Fruit fly (Drosophila melanogaster) whole organism, embryonic: ENCODE measurements around the gene CG10638.

Experiments used
- Aef1 ChIP-seq: fragments of 200-800 bp; sonication (Bioruptor generic); IDR thresholded peaks from 3 replicates; pipeline ENCODE4 v1.3.6; 2022; ENCODE audit warnings: missing biosample characterization, missing genetic modification characterization
- BEAF-32 ChIP-seq: fragments of 200-800 bp; sonication (Bioruptor generic); optimal IDR thresholded peaks from 3 replicates; lab custom pipeline; 2017; ENCODE audit warnings: missing biosample characterization, missing genetic modification characterization, mild to moderate bottlenecking, moderate library complexity, missing genetic modification reagents
- CG1024 ChIP-seq: fragments of 200-800 bp; sonication (Bioruptor generic); IDR thresholded peaks from 2 replicates; pipeline ENCODE4 v1.3.6; 2022; ENCODE audit warnings: missing biosample characterization, missing genetic modification characterization
- CG12236 ChIP-seq: fragments of 200-800 bp; sonication (Bioruptor generic); optimal IDR thresholded peaks from 2 replicates; lab custom pipeline; 2016; ENCODE audit warnings: missing biosample characterization, missing genetic modification characterization
- CG1233 ChIP-seq: fragments of 200-800 bp; sonication (Bioruptor generic); optimal IDR thresholded peaks from 4 replicates; lab custom pipeline; 2018; ENCODE audit warnings: missing biosample characterization, mild to moderate bottlenecking, missing genetic modification characterization
- CG12391 ChIP-seq: fragments of 200-800 bp; sonication (Bioruptor generic); optimal IDR thresholded peaks from 3 replicates; lab custom pipeline; 2018; ENCODE audit warnings: missing biosample characterization, mild to moderate bottlenecking, missing genetic modification characterization, moderate library complexity
- CG13296 ChIP-seq: fragments of 200-800 bp; sonication (Bioruptor generic); optimal IDR thresholded peaks from 3 replicates; lab custom pipeline; 2018; ENCODE audit warnings: missing biosample characterization, mild to moderate bottlenecking, missing genetic modification characterization
- CG13894 ChIP-seq: fragments of 200-800 bp; sonication (Bioruptor generic); optimal IDR thresholded peaks from 3 replicates; lab custom pipeline; 2018; ENCODE audit warnings: missing biosample characterization, mild to moderate bottlenecking, missing genetic modification characterization, moderate library complexity
- CG1602 ChIP-seq: fragments of 200-800 bp; sonication (Bioruptor generic); optimal IDR thresholded peaks from 3 replicates; lab custom pipeline; 2016; ENCODE audit warnings: missing biosample characterization, missing genetic modification characterization
- CG2129 ChIP-seq: fragments of 200-800 bp; sonication (Bioruptor generic); IDR thresholded peaks from 2 replicates; pipeline ENCODE4 v1.3.6; 2022; ENCODE audit warnings: missing biosample characterization, missing genetic modification characterization; ENCODE audit not compliant: partially characterized antibody
- CG31388 ChIP-seq: fragments of 200-800 bp; sonication (Bioruptor generic); optimal IDR thresholded peaks from 2 replicates; lab custom pipeline; 2016; ENCODE audit warnings: missing biosample characterization, missing genetic modification characterization
- CG32772 ChIP-seq: fragments of 200-800 bp; sonication (Bioruptor generic); IDR thresholded peaks from 2 replicates; pipeline ENCODE4 v1.3.6; 2022; ENCODE audit warnings: missing biosample characterization, missing genetic modification characterization
- CG33213 ChIP-seq: fragments of 200-800 bp; sonication (Bioruptor generic); optimal IDR thresholded peaks from 3 replicates; lab custom pipeline; 2016; ENCODE audit warnings: missing biosample characterization, missing genetic modification characterization
- CG4854 ChIP-seq: fragments of 200-800 bp; sonication (Bioruptor generic); optimal IDR thresholded peaks from 2 replicates; lab custom pipeline; 2016; ENCODE audit warnings: missing biosample characterization, missing genetic modification characterization, inconsistent platforms
- CG8478 ChIP-seq: fragments of >200 bp; optimal IDR thresholded peaks from 2 replicates; lab custom pipeline; 2018
- CG9215 ChIP-seq: fragments of 200-800 bp; sonication (Bioruptor generic); IDR thresholded peaks from 2 replicates; pipeline ENCODE4 v1.3.6; 2022; ENCODE audit warnings: missing biosample characterization, missing genetic modification characterization
- CTCF ChIP-seq: fragments of 200-800 bp; sonication (Bioruptor generic); optimal IDR thresholded peaks from 2 replicates; lab custom pipeline; 2017; ENCODE audit warnings: missing biosample characterization, mild to moderate bottlenecking, missing genetic modification characterization, moderate library complexity
- Dad ChIP-seq: fragments of 200-800 bp; sonication (Bioruptor generic); optimal IDR thresholded peaks from 3 replicates; lab custom pipeline; 2016; ENCODE audit warnings: missing biosample characterization, missing genetic modification characterization
- Doc2 ChIP-seq: fragments of 200-800 bp; sonication (Bioruptor generic); IDR thresholded peaks from 2 replicates; pipeline ENCODE4 v1.3.6; 2022; ENCODE audit warnings: missing biosample characterization, missing genetic modification characterization
- Drgx ChIP-seq: fragments of 200-800 bp; sonication (Bioruptor generic); IDR thresholded peaks from 2 replicates; pipeline ENCODE4 v1.3.6; 2022; ENCODE audit warnings: missing biosample characterization, missing genetic modification characterization
- Jarid2 ChIP-seq: fragments of 200-800 bp; sonication (Bioruptor generic); optimal IDR thresholded peaks from 3 replicates; lab custom pipeline; 2017; ENCODE audit warnings: mild to moderate bottlenecking, missing biosample characterization, missing genetic modification reagents, missing genetic modification characterization
- Kr ChIP-seq: fragments of 200-800 bp; sonication (Bioruptor generic); optimal IDR thresholded peaks from 2 replicates; lab custom pipeline; 2017; ENCODE audit warnings: missing biosample characterization, mild to moderate bottlenecking, missing genetic modification characterization
- Med ChIP-seq: fragments of 200-800 bp; sonication (Bioruptor generic); peaks from one replicate; lab custom pipeline; 2016; ENCODE audit warnings: missing biosample characterization, missing genetic modification characterization, mild to moderate bottlenecking, inconsistent platforms, moderate library complexity
- Mes4 ChIP-seq: fragments of 200-800 bp; sonication (Bioruptor generic); optimal IDR thresholded peaks from 2 replicates; lab custom pipeline; 2016; ENCODE audit warnings: missing biosample characterization, missing genetic modification characterization
- NK7.1 ChIP-seq: fragments of 200-800 bp; sonication (Bioruptor generic); optimal IDR thresholded peaks from 3 replicates; lab custom pipeline; 2016; ENCODE audit warnings: missing biosample characterization, missing genetic modification characterization
- Poxn ChIP-seq: fragments of 200-800 bp; sonication (Bioruptor generic); IDR thresholded peaks from 2 replicates; pipeline ENCODE4 v1.3.6; 2022; ENCODE audit warnings: missing biosample characterization, missing genetic modification characterization
- Ptx1 ChIP-seq: fragments of 200-800 bp; sonication (Bioruptor generic); IDR thresholded peaks from 2 replicates; pipeline ENCODE4 v1.3.6; 2022; ENCODE audit warnings: missing biosample characterization, missing genetic modification characterization
- Side ChIP-seq: fragments of 200-800 bp; sonication (Bioruptor generic); optimal IDR thresholded peaks from 2 replicates; lab custom pipeline; 2016; ENCODE audit warnings: missing biosample characterization, missing genetic modification characterization
- Sin3A ChIP-seq: fragments of >200 bp; optimal IDR thresholded peaks from 2 replicates; lab custom pipeline; 2018
- Sry-β ChIP-seq: fragments of 200-800 bp; sonication (Bioruptor generic); optimal IDR thresholded peaks from 2 replicates; lab custom pipeline; 2018; ENCODE audit warnings: missing biosample characterization, mild to moderate bottlenecking, missing genetic modification characterization, moderate library complexity
- aop ChIP-seq: fragments of 200-800 bp; sonication (Bioruptor generic); IDR thresholded peaks from 2 replicates; pipeline ENCODE4 v1.3.6; 2022; ENCODE audit warnings: missing biosample characterization, missing genetic modification characterization
- ash1 ChIP-seq: fragments of 200-800 bp; sonication (Bioruptor generic); optimal IDR thresholded peaks from 2 replicates; lab custom pipeline; 2018; ENCODE audit warnings: missing biosample characterization, mild to moderate bottlenecking, missing genetic modification characterization
- az2 ChIP-seq: fragments of 200-800 bp; sonication (Bioruptor generic); optimal IDR thresholded peaks from 3 replicates; lab custom pipeline; 2016; ENCODE audit warnings: missing biosample characterization, missing genetic modification characterization
- bowl ChIP-seq: fragments of 200-800 bp; sonication (Bioruptor generic); IDR thresholded peaks from 2 replicates; pipeline ENCODE4 v1.3.6; 2022; ENCODE audit warnings: missing biosample characterization, missing genetic modification characterization
- bsh ChIP-seq, 2 experiments: fragments of 200-800 bp; sonication (Bioruptor generic); optimal IDR thresholded peaks; 2 replicates each; lab custom pipeline; 2017 to 2018; ENCODE audit warnings: mild to moderate bottlenecking in 2 of 2, missing biosample characterization in 2 of 2, missing genetic modification characterization in 2 of 2, moderate library complexity in 1 of 2
- cas ChIP-seq: fragments of 200-800 bp; sonication (Bioruptor generic); IDR thresholded peaks from 2 replicates; pipeline ENCODE4 v1.3.6; 2022; ENCODE audit warnings: missing biosample characterization, missing genetic modification characterization
- caup ChIP-seq: fragments of 200-800 bp; sonication (Bioruptor generic); optimal IDR thresholded peaks from 3 replicates; lab custom pipeline; 2017; ENCODE audit warnings: missing biosample characterization, mild to moderate bottlenecking, missing genetic modification characterization, moderate library complexity; ENCODE audit not compliant: severe bottlenecking
- cg ChIP-seq: fragments of 200-800 bp; sonication (Bioruptor generic); optimal IDR thresholded peaks from 3 replicates; lab custom pipeline; 2019; ENCODE audit warnings: missing biosample characterization, mild to moderate bottlenecking, missing genetic modification characterization, moderate library complexity
- corto ChIP-seq: fragments of 200-800 bp; sonication (Bioruptor generic); optimal IDR thresholded peaks from 2 replicates; lab custom pipeline; 2016; ENCODE audit warnings: missing biosample characterization, mild to moderate bottlenecking, missing genetic modification characterization, moderate library complexity
- croc ChIP-seq: fragments of 200-800 bp; sonication (Bioruptor generic); conservative IDR thresholded peaks from 3 replicates; pipeline ENCODE4 v1.3.6; 2022; ENCODE audit warnings: missing biosample characterization, missing genetic modification characterization
- crp ChIP-seq, 2 experiments: fragments of 200-800 bp; sonication (Bioruptor generic); optimal IDR thresholded peaks; 2 replicates in 1 of 2; 3 replicates in 1 of 2; lab custom pipeline; 2017; ENCODE audit warnings: missing biosample characterization in 2 of 2, missing genetic modification characterization in 2 of 2, mild to moderate bottlenecking in 1 of 2, moderate library complexity in 1 of 2
- fu2 ChIP-seq: fragments of 200-800 bp; sonication (Bioruptor generic); optimal IDR thresholded peaks from 2 replicates; lab custom pipeline; 2016; ENCODE audit warnings: missing biosample characterization, missing genetic modification characterization
- gcm ChIP-seq: fragments of 200-800 bp; sonication (Bioruptor generic); optimal IDR thresholded peaks from 2 replicates; lab custom pipeline; 2019; ENCODE audit warnings: missing biosample characterization, mild to moderate bottlenecking, missing genetic modification characterization, moderate library complexity
- kah ChIP-seq: fragments of 200-800 bp; sonication (Bioruptor generic); optimal IDR thresholded peaks from 2 replicates; lab custom pipeline; 2018; ENCODE audit warnings: missing biosample characterization, mild to moderate bottlenecking, missing genetic modification characterization
- lola ChIP-seq, 3 experiments: fragments of >200 bp in 2 of 3; fragments of 200-800 bp in 1 of 3; sonication (Bioruptor generic) in 1 of 3; optimal IDR thresholded peaks; 2 replicates each; lab custom pipeline; 2017 to 2019; ENCODE audit warnings: missing biosample characterization in 3 of 3, missing genetic modification characterization in 3 of 3, mild to moderate bottlenecking in 1 of 3, moderate library complexity in 1 of 3
- mirr ChIP-seq: fragments of 200-800 bp; sonication (Bioruptor generic); optimal IDR thresholded peaks from 3 replicates; lab custom pipeline; 2018; ENCODE audit warnings: missing biosample characterization, mild to moderate bottlenecking, missing genetic modification characterization
- odd ChIP-seq: fragments of 200-800 bp; sonication (Bioruptor generic); optimal IDR thresholded peaks from 2 replicates; lab custom pipeline; 2017; ENCODE audit warnings: missing biosample characterization, mild to moderate bottlenecking, missing genetic modification characterization
- peb ChIP-seq: fragments of 200-800 bp; sonication (Bioruptor generic); IDR thresholded peaks from 2 replicates; pipeline ENCODE4 v1.3.6; 2022; ENCODE audit warnings: missing biosample characterization, missing genetic modification characterization
- tll ChIP-seq, 2 experiments: fragments of 200-800 bp in 1 of 2; fragments of >200 bp in 1 of 2; sonication (Bioruptor generic) in 1 of 2; optimal IDR thresholded peaks; 2 replicates each; lab custom pipeline; 2017 to 2019; ENCODE audit warnings: missing biosample characterization in 2 of 2, missing genetic modification characterization in 2 of 2, mild to moderate bottlenecking in 1 of 2, moderate library complexity in 1 of 2
- yki ChIP-seq: fragments of >200 bp; optimal IDR thresholded peaks from 3 replicates; lab custom pipeline; 2018
- zfh2 ChIP-seq: fragments of 200-800 bp; sonication (Bioruptor generic); optimal IDR thresholded peaks from 2 replicates; lab custom pipeline; 2016; ENCODE audit warnings: missing biosample characterization, missing genetic modification characterization

The CG10638 gene

DNA sequence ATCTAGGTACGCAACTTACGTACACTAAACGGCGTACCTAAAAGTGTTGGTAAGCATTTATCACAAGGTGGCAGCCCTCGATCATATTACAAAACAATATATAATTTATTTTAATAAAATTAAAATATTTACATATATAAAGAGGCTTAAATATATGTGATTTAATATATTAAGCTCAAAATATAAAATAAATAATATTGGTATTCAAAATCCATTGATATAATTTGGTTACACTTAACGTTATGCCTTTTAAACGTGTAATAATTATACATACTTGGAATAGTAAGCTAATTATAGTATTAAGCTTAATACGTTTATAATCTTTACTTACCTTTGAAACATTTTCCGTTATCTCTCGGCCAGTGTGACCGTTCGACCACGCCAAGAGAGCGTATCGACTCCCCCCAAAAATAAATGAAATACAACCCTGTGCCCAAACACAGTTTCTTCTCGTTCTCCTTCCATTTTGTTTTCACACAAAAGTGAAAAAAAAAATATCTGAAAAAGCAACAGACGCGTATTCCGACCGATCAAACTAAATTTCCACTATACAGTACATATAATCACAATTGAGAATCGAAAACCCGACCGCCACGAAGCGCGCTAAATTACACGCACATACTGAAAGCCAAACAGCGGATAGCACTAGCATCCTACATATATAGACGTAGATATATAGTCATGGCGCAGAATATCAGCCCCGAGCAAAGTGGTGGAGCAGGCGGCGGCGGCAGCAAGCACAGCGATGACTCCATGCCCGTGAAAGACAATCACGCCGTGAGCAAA is 2.9 kb upstream of the CG10638 start, which contains the start of the genes CG10646 and vih (continued):
- TF ChIP-seq az2 (peak; percentile 54), Kr (GFP tag; lab: Kevin White, UChicago) (no peak), kah (GFP tag; lab: Kevin White, UChicago) (no peak), CTCF (GFP tag; lab: Kevin White, UChicago) (peak; percentile 10), caup (GFP tag; lab: Kevin White, UChicago) (peak; percentile 47), lola (GFP tag; optimal IDR thresholded peaks at IDR 0.05; lab: Kevin White, UChicago) (peak in 1 of 3 experiments; percentile 37), CG2129 (GFP tag; lab: Robert Waterston, UW) (no peak), CG1602 (peak; percentile 48), mirr (no peak), CG1024 (GFP tag; lab: Robert Waterston, UW) (no peak), CG31388 (GFP tag; lab: Kevin White, UChicago) (peak; percentile 29), Aef1 (no peak), odd (GFP tag; lab: Kevin White, UChicago) (peak; percentile 36), corto (GFP tag; lab: Kevin White, UChicago) (no peak), bowl (GFP tag; lab: Robert Waterston, UW) (no peak), ash1 (GFP tag; lab: Kevin White, UChicago) (no peak), bsh (GFP tag; optimal IDR thresholded peaks at IDR 0.05; lab: Kevin White, UChicago) (peak in 1 of 2 experiments; percentile 35), aop (GFP tag; lab: Robert Waterston, UW) (no peak), fu2 (GFP tag; lab: Kevin White, UChicago) (no peak), CG33213 (peak; percentile 20), croc (GFP tag; lab: Robert Waterston, UW) (no peak), BEAF-32 (GFP tag; lab: Kevin White, UChicago) (peak; percentile 50), NK7.1 (no peak), tll (GFP tag; optimal IDR thresholded peaks at IDR 0.05; lab: Kevin White, UChicago) (no peak), Side (GFP tag; lab: Kevin White, UChicago) (peak; percentile 33), CG13296 (GFP tag; lab: Kevin White, UChicago) (peak; percentile 60), CG13894 (tag; lab: Kevin White, UChicago) (peak; percentile 18), Poxn (no peak), crp (GFP tag; optimal IDR thresholded peaks at IDR 0.05; lab: Kevin White, UChicago) (peak in 1 of 2 experiments; percentile 33), CG12236 (no peak), Sin3A (lab: Kevin White, UChicago) (no peak), peb (GFP tag; lab: Robert Waterston, UW) (no peak), Dad (GFP tag; lab: Kevin White, UChicago) (peak; percentile 24), zfh2 (GFP tag; lab: Kevin White, UChicago) (peak; percentile 22), Drgx (GFP tag; lab: Robert Waterston, UW) (no peak), Med (peak; percentile 53), CG9215 (GFP tag; lab: Robert Waterston, UW) (no peak), CG4854 (GFP tag; lab: Kevin White, UChicago) (no peak), Doc2 (GFP tag; lab: Robert Waterston, UW) (no peak), gcm (GFP tag; lab: Kevin White, UChicago) (peak; percentile 23), cas (GFP tag; lab: Robert Waterston, UW) (no peak), CG8478 (lab: Kevin White, UChicago) (no peak), CG32772 (GFP tag; lab: Robert Waterston, UW) (no peak), Sry-β (GFP tag; lab: Kevin White, UChicago) (peak; percentile 42), Mes4 (GFP tag; lab: Kevin White, UChicago) (no peak), CG1233 (GFP tag; lab: Kevin White, UChicago) (no peak), Jarid2 (GFP tag; lab: Kevin White, UChicago) (no peak), CG12391 (tag; lab: Kevin White, UChicago) (peak; percentile 77), Ptx1 (GFP tag; lab: Robert Waterston, UW) (peak; percentile 39; the same call in 1 of the 2 replicates), cg (GFP tag; lab: Kevin White, UChicago) (no peak), yki (lab: Kevin White, UChicago) (no peak)
